Worm (Caenorhabditis elegans) whole organism, L3 larva: Measurements from ENCODE around the gene T28D9.16.

Experiments used
- R02D3.7 ChIP-seq: fragments of 150-350 bp; optimal IDR thresholded peaks from 2 replicates; lab custom pipeline; 2014; ENCODE audit warnings: missing biosample characterization, missing genetic modification characterization
- aly-2 ChIP-seq: fragments of 150-350 bp; optimal IDR thresholded peaks from 2 replicates; lab custom pipeline; 2014; ENCODE audit warnings: missing biosample characterization, missing genetic modification characterization
- ama-1 ChIP-seq: fragments of 150-350 bp; optimal IDR thresholded peaks from 2 replicates; lab custom pipeline; 2018
- ceh-16 ChIP-seq: sonication (generic microtip); optimal IDR thresholded peaks from 2 replicates; lab custom pipeline; 2017; ENCODE audit warnings: missing biosample characterization, missing genetic modification characterization
- ceh-28 ChIP-seq: fragments of 150-350 bp; optimal IDR thresholded peaks from 2 replicates; lab custom pipeline; 2014; ENCODE audit warnings: missing biosample characterization, missing genetic modification reagents, missing genetic modification characterization
- daf-12 ChIP-seq: fragments of 150-350 bp; optimal IDR thresholded peaks from 2 replicates; lab custom pipeline; 2014; ENCODE audit warnings: missing biosample characterization, missing genetic modification reagents, missing genetic modification characterization
- egl-5 ChIP-seq: fragments of 150-350 bp; optimal IDR thresholded peaks from 2 replicates; lab custom pipeline; 2017; ENCODE audit warnings: missing biosample characterization, missing genetic modification reagents, missing genetic modification characterization, inconsistent platforms
- elt-1 ChIP-seq: fragments of 150-350 bp; optimal IDR thresholded peaks from 2 replicates; lab custom pipeline; 2014; ENCODE audit warnings: missing biosample characterization, missing genetic modification characterization
- eor-1 ChIP-seq, 2 experiments: fragments of 150-350 bp; optimal IDR thresholded peaks; 2 replicates each; lab custom pipeline; 2014 to 2018; ENCODE audit warnings: missing biosample characterization in 2 of 2, missing genetic modification characterization in 2 of 2
- fkh-2 ChIP-seq: fragments of 150-350 bp; optimal IDR thresholded peaks from 2 replicates; lab custom pipeline; 2014; ENCODE audit warnings: missing biosample characterization, missing genetic modification reagents, missing genetic modification characterization
- fos-1 ChIP-seq: fragments of 150-350 bp; optimal IDR thresholded peaks from 2 replicates; lab custom pipeline; 2014; ENCODE audit warnings: missing biosample characterization, missing genetic modification characterization
- hmg-11 ChIP-seq: sonication (generic microtip); optimal IDR thresholded peaks from 2 replicates; lab custom pipeline; 2016; ENCODE audit warnings: missing genetic modification characterization, missing compliant biosample characterization
- jun-1 ChIP-seq: fragments of 150-350 bp; optimal IDR thresholded peaks from 2 replicates; lab custom pipeline; 2014; ENCODE audit warnings: missing biosample characterization, missing genetic modification reagents, missing genetic modification characterization
- lsy-12 ChIP-seq: sonication (generic microtip); optimal IDR thresholded peaks from 2 replicates; lab custom pipeline; 2016; ENCODE audit warnings: mild to moderate bottlenecking, missing genetic modification characterization, missing compliant biosample characterization
- mdl-1 ChIP-seq: fragments of 150-350 bp; optimal IDR thresholded peaks from 2 replicates; lab custom pipeline; 2014; ENCODE audit warnings: missing biosample characterization, missing genetic modification characterization
- mml-1 ChIP-seq: fragments of 150-350 bp; sonication (generic microtip); optimal IDR thresholded peaks from 3 replicates; lab custom pipeline; 2014; ENCODE audit warnings: missing biosample characterization, missing genetic modification characterization
- nfya-1 ChIP-seq: sonication (generic microtip); optimal IDR thresholded peaks from 2 replicates; lab custom pipeline; 2017; ENCODE audit warnings: missing genetic modification characterization, mild to moderate bottlenecking, missing compliant biosample characterization, antibody characterized with exemption, moderate library complexity; ENCODE audit not compliant: insufficient read depth
- nhr-12 ChIP-seq: fragments of 150-350 bp; optimal IDR thresholded peaks from 2 replicates; lab custom pipeline; 2014; ENCODE audit warnings: missing biosample characterization, missing genetic modification characterization
- nhr-23 ChIP-seq: fragments of 150-350 bp; optimal IDR thresholded peaks from 2 replicates; lab custom pipeline; 2014; ENCODE audit warnings: missing biosample characterization, missing genetic modification reagents, missing genetic modification characterization
- nhr-25 ChIP-seq: sonication (generic microtip); optimal IDR thresholded peaks from 2 replicates; lab custom pipeline; 2017; ENCODE audit warnings: missing biosample characterization, missing genetic modification characterization
- nhr-28 ChIP-seq: fragments of 150-350 bp; optimal IDR thresholded peaks from 2 replicates; lab custom pipeline; 2014; ENCODE audit warnings: missing biosample characterization, missing genetic modification characterization
- nhr-43 ChIP-seq: sonication (generic microtip); optimal IDR thresholded peaks from 2 replicates; lab custom pipeline; 2016; ENCODE audit warnings: mild to moderate bottlenecking, missing genetic modification characterization, missing compliant biosample characterization; ENCODE audit not compliant: poor library complexity, severe bottlenecking
- nhr-77 ChIP-seq: fragments of 150-350 bp; optimal IDR thresholded peaks from 2 replicates; lab custom pipeline; 2014; ENCODE audit warnings: missing biosample characterization, missing genetic modification characterization
- pha-4 ChIP-seq: fragments of 150-350 bp; optimal IDR thresholded peaks from 2 replicates; lab custom pipeline; 2014; ENCODE audit warnings: missing biosample characterization, missing genetic modification reagents, missing genetic modification characterization
- pqm-1 ChIP-seq: fragments of 150-350 bp; optimal IDR thresholded peaks from 2 replicates; lab custom pipeline; 2017; ENCODE audit warnings: missing biosample characterization, missing genetic modification characterization, inconsistent platforms
- sea-2 ChIP-seq: fragments of 150-350 bp; sonication (generic microtip); optimal IDR thresholded peaks from 4 replicates; lab custom pipeline; 2014; ENCODE audit warnings: missing biosample characterization, missing genetic modification reagents, missing genetic modification characterization
- skn-1 ChIP-seq: fragments of 150-350 bp; optimal IDR thresholded peaks from 2 replicates; lab custom pipeline; 2014; ENCODE audit warnings: missing biosample characterization, missing genetic modification characterization
- snpc-4 ChIP-seq: fragments of 150-350 bp; optimal IDR thresholded peaks from 2 replicates; lab custom pipeline; 2014; ENCODE audit warnings: missing biosample characterization, missing genetic modification characterization
- tbx-2 ChIP-seq: sonication (generic microtip); optimal IDR thresholded peaks from 2 replicates; lab custom pipeline; 2016; ENCODE audit warnings: mild to moderate bottlenecking, missing genetic modification characterization, missing compliant biosample characterization
- unc-39 ChIP-seq: sonication (generic microtip); optimal IDR thresholded peaks from 4 replicates; lab custom pipeline; 2017; ENCODE audit warnings: missing biosample characterization, missing genetic modification characterization
- zag-1 ChIP-seq: fragments of 150-350 bp; optimal IDR thresholded peaks from 2 replicates; lab custom pipeline; 2014; ENCODE audit warnings: missing biosample characterization, missing genetic modification characterization

Gene T28D9.16

DNA sequence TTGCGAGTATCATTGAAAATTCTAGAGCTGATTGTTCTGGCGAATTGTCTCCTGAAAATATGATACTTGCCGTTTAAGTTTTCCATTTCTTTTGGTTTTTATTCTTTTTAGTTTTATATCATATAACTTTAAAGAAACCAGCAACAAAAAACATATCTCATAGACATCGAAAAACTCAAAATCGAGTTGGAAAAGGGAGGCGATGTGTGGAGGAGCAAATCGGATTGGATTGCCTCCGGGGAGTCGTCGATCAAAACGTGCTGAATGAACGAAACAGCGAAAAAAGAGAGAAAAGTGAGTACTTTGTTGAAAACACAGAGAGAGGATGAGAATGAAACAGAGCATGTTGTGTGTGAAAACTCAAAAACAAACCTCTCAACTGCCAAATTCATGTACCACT lies 21.6 kb downstream of the T28D9.16 start:
- TF ChIP-seq eor-1 (tag; optimal IDR thresholded peaks at IDR 0.05; lab: Kevin White, UChicago) (no peak), zag-1 (tag; lab: Kevin White, UChicago) (no peak), nfya-1 (tag; lab: Kevin White, UChicago) (peak; percentile 18), egl-5 (tag; lab: Kevin White, UChicago) (no peak), ama-1 (lab: Kevin White, UChicago) (no peak), nhr-43 (no peak)

DNA sequence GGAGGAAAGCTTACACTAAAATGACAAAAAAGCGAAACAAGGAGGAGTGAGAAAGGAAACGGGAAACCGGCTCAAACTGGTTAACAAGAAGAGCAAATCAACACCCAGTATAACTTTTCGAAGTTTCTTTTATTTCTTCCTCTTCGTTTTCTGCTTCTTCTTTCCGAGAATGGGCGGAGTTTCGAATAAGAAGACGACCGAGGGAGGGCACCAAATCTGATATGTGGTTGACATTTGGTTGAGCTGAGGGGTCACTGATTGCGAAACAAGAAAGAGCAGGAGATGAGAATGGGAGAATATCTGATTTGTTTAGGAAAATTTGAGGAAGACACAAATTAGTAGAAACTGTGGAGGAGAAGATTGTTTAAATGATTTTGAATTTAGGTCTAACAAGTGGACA lies 23.1 kb downstream of the T28D9.16 start:
- no peak for TF ChIP-seq nhr-23 (tag; lab: Kevin White, UChicago)
- TF ChIP-seq lsy-12 (tag; lab: Kevin White, UChicago) = no peak
- no peak for TF ChIP-seq unc-39 (tag; lab: Kevin White, UChicago)
- peak; percentile 20 for TF ChIP-seq nfya-1 (tag; lab: Kevin White, UChicago)

DNA sequence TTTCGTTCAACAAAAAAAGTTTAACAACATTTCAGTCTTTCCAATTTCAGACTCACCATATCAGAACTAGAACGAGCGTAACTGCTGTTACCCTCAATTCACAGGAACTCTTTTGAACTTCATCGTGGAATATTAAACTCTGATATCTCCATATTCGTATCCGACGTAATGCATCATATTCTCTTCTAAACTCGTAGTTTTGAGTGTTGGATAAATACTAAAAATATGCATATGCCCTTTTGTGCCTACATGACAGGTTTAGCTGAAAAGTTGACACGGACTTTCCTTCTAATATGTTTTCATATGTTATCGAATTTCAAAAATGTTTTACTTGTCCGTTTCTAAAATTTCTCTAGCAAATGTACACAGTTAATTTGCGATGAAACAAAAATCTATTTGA lies 23.6 kb downstream of the T28D9.16 start, which contains the start of gene twk-49:
Gene twk-49, minus strand, starts transcription at position 101 of the 400 bp plus-strand sequence.
- TF ChIP-seq nhr-25 (tag; lab: Kevin White, UChicago) (no peak), tbx-2 (no peak), ceh-28 (tag; lab: Kevin White, UChicago) (no peak)
- TF ChIP-seq, all 47 proteins: peak for 0

DNA sequence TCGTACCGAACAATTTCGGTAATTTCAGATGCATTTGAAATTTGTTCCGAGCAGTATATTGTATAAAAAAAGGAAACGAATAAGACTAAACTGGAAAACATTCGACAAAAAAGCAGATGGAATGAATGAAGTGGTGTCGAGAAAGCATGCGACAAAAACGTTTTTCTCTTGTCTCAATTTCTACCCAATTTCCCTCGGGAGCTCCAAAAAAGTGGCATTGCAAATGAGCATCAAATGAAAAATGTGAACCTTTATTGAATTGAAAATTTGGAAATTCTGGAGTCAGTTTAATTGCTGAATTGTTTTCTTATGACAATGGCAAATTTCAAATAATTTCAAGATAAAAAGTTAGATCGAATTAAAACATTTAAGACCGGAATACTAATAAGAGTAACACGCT lies 24.7 kb downstream of the T28D9.16 start, which contains the start of gene R05G9.5:
Gene R05G9.5, minus strand, starts transcription at position 101 of the 400 bp plus-strand sequence.
- TF ChIP-seq nhr-25 (tag; lab: Kevin White, UChicago) (no peak), aly-2 (tag; lab: Kevin White, UChicago) (no peak), ceh-16 (tag; lab: Kevin White, UChicago) (no peak), nhr-77 (tag; lab: Kevin White, UChicago) (no peak)
- TF ChIP-seq, all 47 proteins: peak for 0

DNA sequence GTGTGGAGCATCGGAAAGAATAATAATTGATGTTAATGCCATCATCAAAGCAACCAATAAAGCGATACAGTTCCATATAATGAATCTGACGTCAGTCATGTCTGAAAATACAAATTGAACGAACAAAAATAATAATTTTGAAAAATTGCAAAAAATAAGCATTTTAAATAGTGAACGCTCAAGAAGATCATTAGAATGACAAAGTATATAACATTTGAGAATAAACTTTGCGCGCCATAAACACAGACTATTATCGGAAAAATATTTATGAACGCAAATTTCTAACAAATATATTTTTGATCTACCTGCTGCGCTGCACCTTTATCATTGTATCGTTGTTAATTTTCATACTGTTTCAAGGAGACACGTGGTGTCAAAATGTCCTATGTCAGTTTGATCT lies 25.9 kb downstream of the T28D9.16 start, which contains the start of gene R05G9.3:
Gene R05G9.3, minus strand, starts transcription at position 101 of the 400 bp plus-strand sequence.
- TF ChIP-seq skn-1 (tag; lab: Kevin White, UChicago) = no peak
- TF ChIP-seq pha-4 = no peak
- no peak for TF ChIP-seq ceh-16 (tag; lab: Kevin White, UChicago)
- TF ChIP-seq snpc-4 (tag; lab: Kevin White, UChicago) = no peak
- no peak for TF ChIP-seq eor-1 (tag; optimal IDR thresholded peaks at IDR 0.05; lab: Kevin White, UChicago)
- no peak for TF ChIP-seq mml-1 (tag; lab: Kevin White, UChicago)
- no peak for TF ChIP-seq nhr-23 (tag; lab: Kevin White, UChicago)
- no peak for TF ChIP-seq elt-1 (tag; lab: Kevin White, UChicago)
- TF ChIP-seq tbx-2 = no peak
- TF ChIP-seq nhr-77 (tag; lab: Kevin White, UChicago) = no peak
- TF ChIP-seq, all 47 proteins: peak for 0

DNA sequence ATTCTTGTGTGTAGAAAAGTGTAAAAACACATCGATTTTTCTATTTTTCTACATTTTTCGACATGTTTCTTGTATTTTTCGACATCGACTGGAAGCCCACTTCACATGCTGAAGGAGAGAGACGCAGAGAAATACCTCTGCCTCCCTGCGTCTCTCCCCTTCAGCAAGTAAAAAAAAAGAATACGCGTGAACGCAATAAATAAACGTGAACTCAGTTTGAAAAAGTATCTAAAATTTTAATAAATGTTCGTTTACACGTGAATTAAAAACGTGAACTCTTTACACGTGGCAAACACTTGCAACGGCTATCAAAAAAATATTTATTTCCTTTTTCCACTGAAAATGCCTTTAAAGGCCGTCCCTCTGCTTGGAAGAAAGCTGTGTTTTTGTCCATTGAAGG lies 27.3 kb downstream of the T28D9.16 start, which contains the start of gene R05G9.1:
Gene R05G9.1, plus strand, starts transcription at position 343 of the 400 bp plus-strand sequence.
- TF ChIP-seq ceh-16 (tag; lab: Kevin White, UChicago) (no peak), mdl-1 (tag; lab: Kevin White, UChicago) (no peak), nhr-28 (tag; lab: Kevin White, UChicago) (no peak), jun-1 (tag; lab: Kevin White, UChicago) (no peak), R02D3.7 (tag; lab: Kevin White, UChicago) (no peak), mml-1 (tag; lab: Kevin White, UChicago) (no peak), sea-2 (GFP tag; lab: Kevin White, UChicago) (no peak), ama-1 (lab: Kevin White, UChicago) (no peak), pqm-1 (tag; lab: Kevin White, UChicago) (no peak), egl-5 (tag; lab: Kevin White, UChicago) (no peak), nhr-77 (tag; lab: Kevin White, UChicago) (no peak), zag-1 (tag; lab: Kevin White, UChicago) (no peak), hmg-11 (tag; lab: Kevin White, UChicago) (no peak), elt-1 (tag; lab: Kevin White, UChicago) (no peak), ceh-28 (tag; lab: Kevin White, UChicago) (no peak), daf-12 (tag; lab: Kevin White, UChicago) (no peak), fkh-2 (tag; lab: Kevin White, UChicago) (no peak), nhr-12 (tag; lab: Kevin White, UChicago) (no peak), fos-1 (tag; lab: Kevin White, UChicago) (no peak)
